Fruit fly (Drosophila melanogaster) whole organism, embryonic: ENCODE data around the gene CG7739.

Experiments used
- Awh ChIP-seq: fragments of 200-800 bp; sonication (Bioruptor generic); IDR thresholded peaks from 2 replicates; pipeline ENCODE4, ENCODE4 v1.3.6; 2022; ENCODE audit warnings: missing biosample characterization, missing genetic modification characterization
- B-H2 ChIP-seq: fragments of 200-800 bp; sonication (Bioruptor generic); optimal IDR thresholded peaks from 2 replicates; lab custom pipeline; 2018; ENCODE audit warnings: missing biosample characterization, mild to moderate bottlenecking, missing genetic modification characterization
- C15 ChIP-seq: fragments of 200-800 bp; sonication (Bioruptor generic); IDR thresholded peaks from 3 replicates; pipeline ENCODE4 v1.3.6; 2022; ENCODE audit warnings: missing biosample characterization, missing genetic modification characterization
- CG13287 ChIP-seq: fragments of 200-800 bp; sonication (Bioruptor generic); IDR thresholded peaks from 2 replicates; pipeline ENCODE4 v1.3.6; 2022; ENCODE audit warnings: missing biosample characterization, missing genetic modification characterization; ENCODE audit not compliant: partially characterized antibody
- CG13424 ChIP-seq: fragments of 200-800 bp; sonication (Bioruptor generic); optimal IDR thresholded peaks from 2 replicates; lab custom pipeline; 2019; ENCODE audit warnings: missing biosample characterization, mild to moderate bottlenecking, missing genetic modification characterization, moderate library complexity
- CG14050 ChIP-seq: fragments of 200-800 bp; sonication (Bioruptor generic); IDR thresholded peaks from 3 replicates; pipeline ENCODE4 v1.3.6; 2022; ENCODE audit warnings: missing biosample characterization, missing genetic modification characterization
- CG14965 ChIP-seq: fragments of 200-800 bp; sonication (Bioruptor generic); optimal IDR thresholded peaks from 2 replicates; lab custom pipeline; 2016; ENCODE audit warnings: missing biosample characterization, missing genetic modification characterization, borderline replicate concordance
- CG1529 ChIP-seq: fragments of 200-800 bp; sonication (Bioruptor generic); optimal IDR thresholded peaks from 3 replicates; lab custom pipeline; 2018; ENCODE audit warnings: missing biosample characterization, missing genetic modification characterization
- CG15601 ChIP-seq: fragments of 200-800 bp; sonication (Bioruptor generic); optimal IDR thresholded peaks from 3 replicates; lab custom pipeline; 2019; ENCODE audit warnings: missing biosample characterization, mild to moderate bottlenecking, missing genetic modification characterization, moderate library complexity
- CG1647 ChIP-seq: fragments of 200-800 bp; sonication (Bioruptor generic); optimal IDR thresholded peaks from 3 replicates; lab custom pipeline; 2016; ENCODE audit warnings: missing biosample characterization, missing genetic modification characterization
- CG1832 ChIP-seq: fragments of 200-800 bp; sonication (Bioruptor generic); optimal IDR thresholded peaks from 2 replicates; lab custom pipeline; 2017; ENCODE audit warnings: missing biosample characterization, mild to moderate bottlenecking, missing genetic modification characterization, inconsistent platforms
- CG18764 ChIP-seq: fragments of 200-800 bp; sonication (Bioruptor generic); optimal IDR thresholded peaks from 3 replicates; lab custom pipeline; 2016; ENCODE audit warnings: missing biosample characterization, missing genetic modification characterization
- CG33213 ChIP-seq: fragments of 200-800 bp; sonication (Bioruptor generic); optimal IDR thresholded peaks from 3 replicates; lab custom pipeline; 2016; ENCODE audit warnings: missing biosample characterization, missing genetic modification characterization
- CG3995 ChIP-seq: fragments of 200-800 bp; sonication (Bioruptor generic); optimal IDR thresholded peaks from 3 replicates; lab custom pipeline; 2016; ENCODE audit warnings: missing biosample characterization, missing genetic modification characterization
- CG4360 ChIP-seq: fragments of 200-800 bp; sonication (Bioruptor generic); IDR thresholded peaks from 2 replicates; pipeline ENCODE4 v1.3.6; 2022; ENCODE audit warnings: missing biosample characterization, missing genetic modification characterization
- CG6175 ChIP-seq: fragments of 200-800 bp; sonication (Bioruptor generic); IDR thresholded peaks from 3 replicates; pipeline ENCODE4 v1.3.6; 2022; ENCODE audit warnings: missing biosample characterization, missing genetic modification characterization
- CG6272 ChIP-seq: fragments of 200-800 bp; sonication (Bioruptor generic); IDR thresholded peaks from 2 replicates; pipeline ENCODE4 v1.3.6; 2022; ENCODE audit warnings: missing biosample characterization, missing genetic modification characterization
- CG6683 ChIP-seq: fragments of 200-800 bp; sonication (Bioruptor generic); optimal IDR thresholded peaks from 2 replicates; lab custom pipeline; 2017; ENCODE audit warnings: missing biosample characterization, mild to moderate bottlenecking, missing genetic modification characterization, missing genetic modification reagents
- CG7928 ChIP-seq: fragments of 200-800 bp; sonication (Bioruptor generic); optimal IDR thresholded peaks from 2 replicates; lab custom pipeline; 2017; ENCODE audit warnings: missing biosample characterization, mild to moderate bottlenecking, missing genetic modification characterization
- CG8924 ChIP-seq: fragments of 200-800 bp; optimal IDR thresholded peaks from 3 replicates; lab custom pipeline; 2019; ENCODE audit warnings: missing biosample characterization, mild to moderate bottlenecking, missing genetic modification characterization, moderate library complexity
- Camta ChIP-seq: fragments of 200-800 bp; sonication (Bioruptor generic); optimal IDR thresholded peaks from 2 replicates; lab custom pipeline; 2016; ENCODE audit warnings: missing biosample characterization, missing genetic modification characterization
- Dfd ChIP-seq, 2 experiments: fragments of >200 bp; optimal IDR thresholded peaks; 2 replicates each; lab custom pipeline; 2017; ENCODE audit warnings: missing biosample characterization in 2 of 2, missing genetic modification characterization in 2 of 2
- Kr ChIP-seq: fragments of 200-800 bp; sonication (Bioruptor generic); optimal IDR thresholded peaks from 2 replicates; lab custom pipeline; 2017; ENCODE audit warnings: missing biosample characterization, mild to moderate bottlenecking, missing genetic modification characterization
- Lpt ChIP-seq: fragments of >200 bp; optimal IDR thresholded peaks from 2 replicates; lab custom pipeline; 2018; ENCODE audit warnings: missing biosample characterization, missing genetic modification characterization
- MESR4 ChIP-seq: fragments of 200-800 bp; sonication (Bioruptor generic); optimal IDR thresholded peaks from 2 replicates; lab custom pipeline; 2018; ENCODE audit warnings: missing biosample characterization, mild to moderate bottlenecking, missing genetic modification characterization, moderate library complexity
- Mad ChIP-seq: fragments of 200-800 bp; sonication (Bioruptor generic); optimal IDR thresholded peaks from 2 replicates; lab custom pipeline; 2016; ENCODE audit warnings: missing biosample characterization, missing genetic modification characterization
- Mes4 ChIP-seq: fragments of 200-800 bp; sonication (Bioruptor generic); optimal IDR thresholded peaks from 2 replicates; lab custom pipeline; 2016; ENCODE audit warnings: missing biosample characterization, missing genetic modification characterization
- NC2α ChIP-seq: fragments of 200-800 bp; sonication (Bioruptor generic); optimal IDR thresholded peaks from 2 replicates; lab custom pipeline; 2016; ENCODE audit warnings: missing biosample characterization, missing genetic modification characterization
- NK7.1 ChIP-seq: fragments of 200-800 bp; sonication (Bioruptor generic); optimal IDR thresholded peaks from 3 replicates; lab custom pipeline; 2016; ENCODE audit warnings: missing biosample characterization, missing genetic modification characterization
- Ptx1 ChIP-seq: fragments of 200-800 bp; sonication (Bioruptor generic); IDR thresholded peaks from 2 replicates; pipeline ENCODE4 v1.3.6; 2022; ENCODE audit warnings: missing biosample characterization, missing genetic modification characterization
- Usf ChIP-seq: fragments of 200-800 bp; sonication (Bioruptor generic); optimal IDR thresholded peaks from 2 replicates; lab custom pipeline; 2017; ENCODE audit warnings: missing genotype, missing biosample characterization, missing genetic modification characterization
- al ChIP-seq: fragments of 200-800 bp; sonication (Bioruptor generic); IDR thresholded peaks from 2 replicates; pipeline ENCODE4 v1.3.6; 2022; ENCODE audit warnings: missing biosample characterization, missing genetic modification characterization
- ase ChIP-seq: fragments of 200-800 bp; sonication (Bioruptor generic); IDR thresholded peaks from 3 replicates; pipeline ENCODE4 v1.3.6; 2022; ENCODE audit warnings: missing biosample characterization, missing genetic modification characterization
- ash1 ChIP-seq: fragments of 200-800 bp; sonication (Bioruptor generic); optimal IDR thresholded peaks from 2 replicates; lab custom pipeline; 2018; ENCODE audit warnings: missing biosample characterization, mild to moderate bottlenecking, missing genetic modification characterization
- az2 ChIP-seq: fragments of 200-800 bp; sonication (Bioruptor generic); optimal IDR thresholded peaks from 3 replicates; lab custom pipeline; 2016; ENCODE audit warnings: missing biosample characterization, missing genetic modification characterization
- danr ChIP-seq: fragments of 200-800 bp; sonication (Bioruptor generic); IDR thresholded peaks from 2 replicates; pipeline ENCODE4 v1.3.6; 2022; ENCODE audit warnings: missing biosample characterization, missing genetic modification characterization
- dati ChIP-seq: fragments of 200-800 bp; sonication (Bioruptor generic); IDR thresholded peaks from 2 replicates; pipeline ENCODE4 v1.3.6; 2022; ENCODE audit warnings: missing biosample characterization, missing genetic modification characterization
- dmrt99B ChIP-seq: fragments of 200-800 bp; sonication (Bioruptor generic); optimal IDR thresholded peaks from 2 replicates; lab custom pipeline; 2018; ENCODE audit warnings: missing biosample characterization, mild to moderate bottlenecking, missing genetic modification characterization, moderate library complexity
- exex ChIP-seq: fragments of 200-800 bp; sonication (Bioruptor generic); optimal IDR thresholded peaks from 4 replicates; lab custom pipeline; 2018; ENCODE audit warnings: missing biosample characterization, mild to moderate bottlenecking, missing genetic modification characterization, moderate library complexity
- eyg ChIP-seq: fragments of 200-800 bp; sonication (Bioruptor generic); optimal IDR thresholded peaks from 3 replicates; lab custom pipeline; 2016; ENCODE audit warnings: missing biosample characterization, missing genetic modification characterization
- fd64A ChIP-seq: fragments of 200-800 bp; sonication (Bioruptor generic); optimal IDR thresholded peaks from 3 replicates; lab custom pipeline; 2018; ENCODE audit warnings: missing biosample characterization, mild to moderate bottlenecking, missing genetic modification characterization
- ham ChIP-seq: fragments of 200-800 bp; sonication (Bioruptor generic); IDR thresholded peaks from 2 replicates; pipeline ENCODE4 v1.3.6; 2022; ENCODE audit warnings: missing biosample characterization, missing genetic modification characterization
- her ChIP-seq: fragments of 200-800 bp; sonication (Bioruptor generic); optimal IDR thresholded peaks from 2 replicates; lab custom pipeline; 2016; ENCODE audit warnings: missing biosample characterization, missing genetic modification characterization
- jumu ChIP-seq: fragments of 200-800 bp; sonication (Bioruptor generic); optimal IDR thresholded peaks from 3 replicates; lab custom pipeline; 2016; ENCODE audit warnings: missing biosample characterization, missing genetic modification characterization
- luna ChIP-seq: fragments of 200-800 bp; sonication (Bioruptor generic); optimal IDR thresholded peaks from 2 replicates; lab custom pipeline; 2016; ENCODE audit warnings: missing biosample characterization, missing genetic modification characterization
- nerfin-2 ChIP-seq: fragments of 200-800 bp; sonication (Bioruptor generic); IDR thresholded peaks from 2 replicates; pipeline ENCODE4 v1.3.6; 2022; ENCODE audit warnings: missing biosample characterization, missing genetic modification characterization; ENCODE audit not compliant: partially characterized antibody
- ro ChIP-seq: fragments of 200-800 bp; sonication (Bioruptor generic); IDR thresholded peaks from 2 replicates; pipeline ENCODE4 v1.3.6; 2022; ENCODE audit warnings: missing biosample characterization, missing genetic modification characterization
- sr ChIP-seq: fragments of 200-800 bp; sonication (Bioruptor generic); IDR thresholded peaks from 3 replicates; pipeline ENCODE4 v1.3.6; 2022; ENCODE audit warnings: missing biosample characterization, missing genetic modification characterization
- toy ChIP-seq: fragments of 200-800 bp; sonication (Bioruptor generic); IDR thresholded peaks from 2 replicates; pipeline ENCODE4 v1.3.6; 2022; ENCODE audit warnings: missing biosample characterization, missing genetic modification characterization
- tup ChIP-seq: fragments of 200-800 bp; sonication (Bioruptor generic); optimal IDR thresholded peaks from 2 replicates; lab custom pipeline; 2016; ENCODE audit warnings: missing biosample characterization, mild to moderate bottlenecking, missing genetic modification characterization, moderate library complexity
- unc-4 ChIP-seq: fragments of 200-800 bp; sonication (Bioruptor generic); IDR thresholded peaks from 2 replicates; pipeline ENCODE4 v1.3.6; 2022; ENCODE audit warnings: missing biosample characterization, missing genetic modification characterization; ENCODE audit not compliant: partially characterized antibody
- wor ChIP-seq: fragments of 200-800 bp; sonication (Bioruptor generic); IDR thresholded peaks from 2 replicates; pipeline ENCODE4 v1.3.6; 2022; ENCODE audit warnings: missing biosample characterization, missing genetic modification characterization

CG7739 gene

DNA sequence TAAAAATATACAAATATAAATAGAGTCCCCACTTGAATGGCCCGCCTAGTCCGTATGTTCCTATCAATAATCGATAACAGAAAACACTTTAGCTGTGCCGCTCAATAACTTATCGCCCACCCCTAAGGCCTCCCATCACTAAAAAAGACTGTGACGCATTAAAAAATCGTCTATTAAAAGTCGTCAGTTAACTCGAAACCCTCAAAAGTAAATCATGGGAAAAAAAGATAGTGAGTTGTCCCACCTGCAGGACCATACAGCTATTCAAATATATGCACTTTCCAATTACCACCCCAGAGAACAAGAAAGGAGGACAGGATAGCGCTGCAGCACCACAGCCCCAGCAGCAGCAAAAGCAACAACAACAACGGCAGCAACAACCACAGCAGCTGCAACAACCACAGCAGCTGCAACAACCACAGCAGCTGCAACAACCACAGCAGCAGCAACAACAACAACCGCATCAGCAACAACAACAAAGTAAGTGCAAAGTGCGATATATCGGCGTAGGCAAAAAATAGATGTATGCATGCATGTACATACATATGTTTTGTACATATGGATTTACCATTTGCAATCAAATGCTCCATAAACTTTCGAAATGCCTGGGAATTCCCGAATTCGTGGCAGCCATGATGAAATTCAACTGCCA lies 8.7 kb downstream of the CG7739 start, which contains the start of gene AGO2 (continued):
- TF ChIP-seq Lpt (GFP tag; lab: Kevin White, UChicago) (no peak), NK7.1 (GFP tag; lab: Kevin White, UChicago) (no peak), C15 (GFP tag; lab: Robert Waterston, UW) (no peak), CG1832 (GFP tag; lab: Kevin White, UChicago) (no peak), MESR4 (GFP tag; lab: Kevin White, UChicago) (peak; percentile 99), CG1529 (GFP tag; lab: Kevin White, UChicago) (no peak), Kr (no peak), CG33213 (no peak), CG7928 (GFP tag; lab: Kevin White, UChicago) (no peak), her (GFP tag; lab: Kevin White, UChicago) (peak; percentile 50), B-H2 (GFP tag; lab: Kevin White, UChicago) (no peak), CG1647 (GFP tag; lab: Kevin White, UChicago) (no peak), Mad (no peak), eyg (GFP tag; lab: Kevin White, UChicago) (peak; percentile 0), dati (GFP tag; lab: Robert Waterston, UW) (no peak), CG14050 (GFP tag; lab: Robert Waterston, UW) (no peak), tup (GFP tag; lab: Kevin White, UChicago) (no peak), al (no peak), CG13424 (tag; lab: Kevin White, UChicago) (peak; percentile 8), dmrt99B (no peak), CG4360 (GFP tag; lab: Robert Waterston, UW) (peak; percentile 100), CG13287 (GFP tag; lab: Robert Waterston, UW) (peak; percentile 80), Usf (GFP tag; lab: Kevin White, UChicago) (no peak), jumu (GFP tag; lab: Kevin White, UChicago) (no peak), fd64A (GFP tag; lab: Kevin White, UChicago) (no peak), NC2α (GFP tag; lab: Kevin White, UChicago) (no peak), ash1 (no peak), ase (GFP tag; lab: Robert Waterston, UW) (no peak; the same call in 2 of the 3 replicates), CG6272 (GFP tag; lab: Robert Waterston, UW) (no peak), CG15601 (tag; lab: Kevin White, UChicago) (peak; percentile 17), unc-4 (GFP tag; lab: Robert Waterston, UW) (peak; percentile 58), nerfin-2 (GFP tag; lab: Robert Waterston, UW) (peak; percentile 73; the same call in 1 of the 2 replicates), CG8924 (tag; lab: Kevin White, UChicago) (peak; percentile 38), Awh (GFP tag; lab: Robert Waterston, UW) (no peak), luna (GFP tag; lab: Kevin White, UChicago) (no peak), danr (GFP tag; lab: Robert Waterston, UW) (no peak), sr (GFP tag; lab: Robert Waterston, UW) (no peak), Mes4 (GFP tag; lab: Kevin White, UChicago) (no peak), CG6175 (GFP tag; lab: Robert Waterston, UW) (no peak), CG14965 (GFP tag; lab: Kevin White, UChicago) (no peak), toy (GFP tag; lab: Robert Waterston, UW) (no peak), CG18764 (GFP tag; lab: Kevin White, UChicago) (no peak), Camta (GFP tag; lab: Kevin White, UChicago) (no peak), ro (GFP tag; lab: Robert Waterston, UW) (no peak), CG6683 (GFP tag; lab: Kevin White, UChicago) (no peak), ham (GFP tag; lab: Robert Waterston, UW) (no peak), CG3995 (GFP tag; lab: Kevin White, UChicago) (no peak), Ptx1 (GFP tag; lab: Robert Waterston, UW) (no peak), Dfd (GFP tag; optimal IDR thresholded peaks at IDR 0.05; lab: Kevin White, UChicago) (no peak), exex (tag; lab: Kevin White, UChicago) (peak; percentile 33), az2 (GFP tag; lab: Kevin White, UChicago) (no peak), wor (no peak)
